Fruit fly (Drosophila melanogaster) whole organism, embryonic: Measurements from ENCODE around the gene RhoGAP93B.

ENCODE experiments used
- Antp ChIP-seq: fragments of 200-800 bp; sonication (Bioruptor generic); optimal IDR thresholded peaks from 3 replicates; lab custom pipeline; 2016; ENCODE audit warnings: missing biosample characterization, missing genetic modification characterization
- BtbVII ChIP-seq: fragments of 200-800 bp; sonication (Bioruptor generic); optimal IDR thresholded peaks from 3 replicates; lab custom pipeline; 2017; ENCODE audit warnings: missing biosample characterization, mild to moderate bottlenecking, missing genetic modification characterization
- CG10274 ChIP-seq: fragments of 200-800 bp; sonication (Bioruptor generic); optimal IDR thresholded peaks from 3 replicates; lab custom pipeline; 2017; ENCODE audit warnings: missing biosample characterization, mild to moderate bottlenecking, missing genetic modification characterization
- CG11723 ChIP-seq: fragments of 200-800 bp; sonication (Bioruptor generic); optimal IDR thresholded peaks from 2 replicates; lab custom pipeline; 2017; ENCODE audit warnings: missing biosample characterization, mild to moderate bottlenecking, missing genetic modification characterization
- CG1529 ChIP-seq: fragments of 200-800 bp; sonication (Bioruptor generic); optimal IDR thresholded peaks from 3 replicates; lab custom pipeline; 2018; ENCODE audit warnings: missing biosample characterization, missing genetic modification characterization
- CG1602 ChIP-seq: fragments of 200-800 bp; sonication (Bioruptor generic); optimal IDR thresholded peaks from 3 replicates; lab custom pipeline; 2016; ENCODE audit warnings: missing biosample characterization, missing genetic modification characterization
- CG2120 ChIP-seq: fragments of 200-800 bp; sonication (Bioruptor generic); optimal IDR thresholded peaks from 3 replicates; lab custom pipeline; 2016; ENCODE audit warnings: missing biosample characterization, missing genetic modification characterization
- CG30020 ChIP-seq: fragments of 200-800 bp; optimal IDR thresholded peaks from 2 replicates; lab custom pipeline; 2019; ENCODE audit warnings: missing biosample characterization, mild to moderate bottlenecking, missing genetic modification characterization, moderate library complexity
- CG32532 ChIP-seq: fragments of 200-800 bp; sonication (Bioruptor generic); IDR thresholded peaks from 2 replicates; pipeline ENCODE4 v1.3.6; 2022; ENCODE audit warnings: missing biosample characterization, missing genetic modification characterization
- CG34422 ChIP-seq: fragments of 200-800 bp; sonication (Bioruptor generic); IDR thresholded peaks from 3 replicates; pipeline ENCODE4 v1.3.6; 2022; ENCODE audit warnings: missing biosample characterization, missing genetic modification characterization
- CG3726 ChIP-seq: fragments of 200-800 bp; sonication (Bioruptor generic); IDR thresholded peaks from 3 replicates; pipeline ENCODE4, ENCODE4 v1.3.6; 2022; ENCODE audit warnings: missing biosample characterization, missing genetic modification characterization
- CG3847 ChIP-seq: fragments of 200-800 bp; sonication (Bioruptor generic); IDR thresholded peaks from 2 replicates; pipeline ENCODE4 v1.3.6; 2022; ENCODE audit warnings: missing biosample characterization, missing genetic modification characterization
- CG3995 ChIP-seq: fragments of 200-800 bp; sonication (Bioruptor generic); optimal IDR thresholded peaks from 3 replicates; lab custom pipeline; 2016; ENCODE audit warnings: missing biosample characterization, missing genetic modification characterization
- CG4282 ChIP-seq: fragments of 200-800 bp; sonication (Bioruptor generic); optimal IDR thresholded peaks from 2 replicates; lab custom pipeline; 2016; ENCODE audit warnings: missing biosample characterization, missing genetic modification characterization
- CG4328 ChIP-seq: fragments of 200-800 bp; sonication (Bioruptor generic); optimal IDR thresholded peaks from 3 replicates; lab custom pipeline; 2017; ENCODE audit warnings: missing biosample characterization, missing genetic modification reagents, missing genetic modification characterization
- CG5180 ChIP-seq: fragments of 200-800 bp; sonication (Bioruptor generic); optimal IDR thresholded peaks from 3 replicates; lab custom pipeline; 2017; ENCODE audit warnings: missing biosample characterization, missing genetic modification characterization, mild to moderate bottlenecking, moderate library complexity, missing genetic modification reagents
- CG5245 ChIP-seq: fragments of 200-800 bp; sonication (Bioruptor generic); optimal IDR thresholded peaks from 3 replicates; lab custom pipeline; 2016; ENCODE audit warnings: missing biosample characterization, missing genetic modification characterization
- CG7963 ChIP-seq: fragments of 200-800 bp; sonication (Bioruptor generic); IDR thresholded peaks from 3 replicates; pipeline ENCODE4 v1.3.6; 2022; ENCODE audit warnings: missing biosample characterization, missing genetic modification characterization; ENCODE audit not compliant: partially characterized antibody
- CG9797 ChIP-seq: fragments of 200-800 bp; sonication (Bioruptor generic); optimal IDR thresholded peaks from 3 replicates; lab custom pipeline; 2018; ENCODE audit warnings: missing biosample characterization, mild to moderate bottlenecking, missing genetic modification characterization
- CHES-1-like ChIP-seq: fragments of 200-800 bp; sonication (Bioruptor generic); optimal IDR thresholded peaks from 2 replicates; lab custom pipeline; 2016; ENCODE audit warnings: missing biosample characterization, missing genetic modification characterization
- CrebB ChIP-seq: fragments of 200-800 bp; sonication (Bioruptor generic); optimal IDR thresholded peaks from 3 replicates; lab custom pipeline; 2018; ENCODE audit warnings: missing biosample characterization, mild to moderate bottlenecking, missing genetic modification characterization
- Dip2 ChIP-seq: fragments of 200-800 bp; sonication (Bioruptor generic); IDR thresholded peaks from 2 replicates; pipeline ENCODE4 v1.3.6; 2022; ENCODE audit warnings: missing biosample characterization, missing genetic modification characterization
- Elba2 ChIP-seq: fragments of 200-800 bp; sonication (Bioruptor generic); optimal IDR thresholded peaks from 3 replicates; lab custom pipeline; 2016; ENCODE audit warnings: missing biosample characterization, missing genetic modification characterization
- Fer3 ChIP-seq: fragments of 200-800 bp; sonication (Bioruptor generic); optimal IDR thresholded peaks from 2 replicates; lab custom pipeline; 2018; ENCODE audit warnings: missing biosample characterization, mild to moderate bottlenecking, missing genetic modification characterization, moderate library complexity
- H15 ChIP-seq: fragments of 200-800 bp; sonication (Bioruptor generic); IDR thresholded peaks from 3 replicates; pipeline ENCODE4 v1.3.6; 2022; ENCODE audit warnings: missing biosample characterization, missing genetic modification characterization
- HLH4C ChIP-seq: fragments of 200-800 bp; sonication (Bioruptor generic); IDR thresholded peaks from 3 replicates; pipeline ENCODE4 v1.3.6; 2022; ENCODE audit warnings: missing biosample characterization, missing genetic modification characterization; ENCODE audit not compliant: partially characterized antibody
- Hmr ChIP-seq: fragments of 200-800 bp; sonication (Bioruptor generic); optimal IDR thresholded peaks from 3 replicates; lab custom pipeline; 2017; ENCODE audit warnings: mild to moderate bottlenecking, missing biosample characterization, missing genetic modification reagents, missing genetic modification characterization
- Hr51 ChIP-seq, 2 experiments: fragments of 200-800 bp; sonication (Bioruptor generic); optimal IDR thresholded peaks; 2 replicates in 1 of 2; 3 replicates in 1 of 2; lab custom pipeline; 2016 to 2018; ENCODE audit warnings: missing biosample characterization in 2 of 2, missing genetic modification characterization in 2 of 2, mild to moderate bottlenecking in 1 of 2, moderate library complexity in 1 of 2
- Lhr ChIP-seq: fragments of 200-800 bp; sonication (Bioruptor generic); optimal IDR thresholded peaks from 3 replicates; lab custom pipeline; 2017; ENCODE audit warnings: mild to moderate bottlenecking, missing biosample characterization, missing genetic modification reagents, missing genetic modification characterization
- MESR4 ChIP-seq: fragments of 200-800 bp; sonication (Bioruptor generic); optimal IDR thresholded peaks from 2 replicates; lab custom pipeline; 2018; ENCODE audit warnings: missing biosample characterization, mild to moderate bottlenecking, missing genetic modification characterization, moderate library complexity
- Opbp ChIP-seq: fragments of 200-800 bp; sonication (Bioruptor generic); IDR thresholded peaks from 3 replicates; pipeline ENCODE4 v1.3.6; 2022; ENCODE audit warnings: missing biosample characterization, missing genetic modification characterization; ENCODE audit not compliant: partially characterized antibody
- Rx ChIP-seq: fragments of 200-800 bp; sonication (Bioruptor generic); IDR thresholded peaks from 2 replicates; pipeline ENCODE4 v1.3.6; 2022; ENCODE audit warnings: missing biosample characterization, missing genetic modification characterization
- Sry-δ ChIP-seq: fragments of 200-800 bp; sonication (Bioruptor generic); optimal IDR thresholded peaks from 2 replicates; lab custom pipeline; 2016; ENCODE audit warnings: missing biosample characterization, missing genetic modification characterization
- bcd ChIP-seq: fragments of 200-800 bp; sonication (Bioruptor generic); optimal IDR thresholded peaks from 2 replicates; lab custom pipeline; 2017; ENCODE audit warnings: missing biosample characterization, mild to moderate bottlenecking, missing genetic modification characterization
- bsh ChIP-seq, 2 experiments: fragments of 200-800 bp; sonication (Bioruptor generic); optimal IDR thresholded peaks; 2 replicates each; lab custom pipeline; 2017 to 2018; ENCODE audit warnings: mild to moderate bottlenecking in 2 of 2, missing biosample characterization in 2 of 2, missing genetic modification characterization in 2 of 2, moderate library complexity in 1 of 2
- ci ChIP-seq: fragments of 200-800 bp; sonication (Bioruptor generic); IDR thresholded peaks from 3 replicates; pipeline ENCODE4 v1.3.6; 2022; ENCODE audit warnings: missing biosample characterization, missing genetic modification characterization
- insv ChIP-seq, 2 experiments: fragments of 200-800 bp; sonication (Bioruptor generic); optimal IDR thresholded peaks; 3 replicates each; lab custom pipeline; 2016 to 2018; ENCODE audit warnings: missing biosample characterization in 2 of 2, missing genetic modification characterization in 2 of 2
- kah ChIP-seq: fragments of 200-800 bp; sonication (Bioruptor generic); optimal IDR thresholded peaks from 2 replicates; lab custom pipeline; 2018; ENCODE audit warnings: missing biosample characterization, mild to moderate bottlenecking, missing genetic modification characterization
- kay ChIP-seq: fragments of 200-800 bp; sonication (Bioruptor generic); optimal IDR thresholded peaks from 2 replicates; lab custom pipeline; 2016; ENCODE audit warnings: missing biosample characterization, missing genetic modification characterization
- kni ChIP-seq: fragments of 200-800 bp; sonication (Bioruptor generic); optimal IDR thresholded peaks from 3 replicates; lab custom pipeline; 2017; ENCODE audit warnings: mild to moderate bottlenecking, missing biosample characterization, missing genetic modification reagents, missing genetic modification characterization
- lmd ChIP-seq: fragments of 200-800 bp; sonication (Bioruptor generic); IDR thresholded peaks from 2 replicates; pipeline ENCODE4 v1.3.6; 2022; ENCODE audit warnings: missing biosample characterization, missing genetic modification characterization
- mam ChIP-seq: fragments of 200-800 bp; sonication (Bioruptor generic); optimal IDR thresholded peaks from 3 replicates; lab custom pipeline; 2016; ENCODE audit warnings: missing biosample characterization, missing genetic modification characterization
- sd ChIP-seq: fragments of 200-800 bp; sonication (Bioruptor generic); optimal IDR thresholded peaks from 3 replicates; lab custom pipeline; 2018; ENCODE audit warnings: missing biosample characterization, mild to moderate bottlenecking, missing genetic modification characterization, moderate library complexity
- sna ChIP-seq: fragments of 200-800 bp; sonication (Bioruptor generic); IDR thresholded peaks from 2 replicates; pipeline ENCODE4 v1.3.6; 2022; ENCODE audit warnings: missing biosample characterization, missing genetic modification characterization; ENCODE audit not compliant: partially characterized antibody
- sob ChIP-seq: fragments of 200-800 bp; sonication (Bioruptor generic); IDR thresholded peaks from 2 replicates; pipeline ENCODE4 v1.3.6; 2022; ENCODE audit warnings: missing biosample characterization, missing genetic modification characterization
- stwl ChIP-seq: fragments of 200-800 bp; sonication (Bioruptor generic); optimal IDR thresholded peaks from 3 replicates; lab custom pipeline; 2018; ENCODE audit warnings: missing biosample characterization, mild to moderate bottlenecking, missing genetic modification characterization, moderate library complexity
- zfh1 ChIP-seq: fragments of 200-800 bp; sonication (Bioruptor generic); IDR thresholded peaks from 3 replicates; pipeline ENCODE4 v1.3.6; 2022; ENCODE audit warnings: missing biosample characterization, missing genetic modification characterization

Gene RhoGAP93B

DNA sequence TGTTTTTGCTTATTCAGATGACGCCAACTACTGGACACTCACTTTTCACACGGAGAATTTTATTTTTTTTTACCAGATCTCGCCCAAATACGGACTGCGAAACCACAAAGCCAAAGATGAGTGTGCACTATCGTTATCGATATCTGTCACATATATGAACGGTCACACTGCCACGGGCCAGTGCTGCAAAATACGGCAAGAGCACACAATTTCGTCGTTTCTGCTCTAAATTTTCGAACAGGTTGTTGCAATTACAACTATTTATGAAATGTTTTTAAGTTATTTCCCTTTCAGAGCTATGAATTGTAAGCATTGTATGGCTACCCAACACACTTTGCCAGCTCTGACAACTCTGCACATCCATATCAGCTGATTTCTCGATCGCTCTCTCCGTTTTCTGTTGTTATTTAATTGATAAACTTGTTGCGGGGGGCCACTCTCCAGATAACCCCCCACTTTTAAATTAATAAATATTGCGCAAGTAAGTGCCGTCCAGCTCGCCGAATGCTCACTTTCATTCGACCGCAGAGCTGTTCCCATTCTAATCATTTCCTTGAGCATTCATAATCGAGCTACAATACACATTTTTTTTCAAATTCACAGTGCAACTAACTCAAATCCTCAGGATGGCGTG is 29.8 kb upstream of the RhoGAP93B start, which contains the start of the genes slmb and CG5793 (continued):
- TF ChIP-seq H15 (GFP tag; lab: Robert Waterston, UW) = no peak
- TF ChIP-seq ci (GFP tag; lab: Robert Waterston, UW) = peak; percentile 56; the same call in 1 of the 3 replicates
- no peak for TF ChIP-seq CG34422
- peak; percentile 10 for TF ChIP-seq CG3995 (GFP tag; lab: Kevin White, UChicago)
- TF ChIP-seq Opbp (GFP tag; lab: Robert Waterston, UW) = peak; percentile 53; the same call in 1 of the 3 replicates
- no peak for TF ChIP-seq CrebB (tag; lab: Kevin White, UChicago)
- TF ChIP-seq CG4328 (GFP tag; lab: Kevin White, UChicago) = peak; percentile 33
- TF ChIP-seq Dip2 (GFP tag; lab: Robert Waterston, UW) = no peak
- TF ChIP-seq BtbVII (GFP tag; lab: Kevin White, UChicago) = no peak
- peak; percentile 19 for TF ChIP-seq CG5245 (GFP tag; lab: Kevin White, UChicago)
- TF ChIP-seq Fer3 (tag; lab: Kevin White, UChicago) = peak; percentile 18
- peak; percentile 41; the same call in 1 of the 3 replicates for TF ChIP-seq CG7963
- no peak for TF ChIP-seq Hmr
- TF ChIP-seq HLH4C (GFP tag; lab: Robert Waterston, UW) = peak; percentile 68
- TF ChIP-seq CG32532 (GFP tag; lab: Robert Waterston, UW) = 0 out of 2 replicates have a peak, but pooled peaks have one; percentile 47
- TF ChIP-seq insv (GFP tag; optimal IDR thresholded peaks at IDR 0.05; lab: Kevin White, UChicago) = peak in 1 of 2 experiments; percentile 4
- TF ChIP-seq bsh (GFP tag; optimal IDR thresholded peaks at IDR 0.05; lab: Kevin White, UChicago) = peak in 1 of 2 experiments; percentile 27
- TF ChIP-seq CG30020 (tag; lab: Kevin White, UChicago) = peak; percentile 50
- TF ChIP-seq zfh1 = peak; percentile 64; the same call in 2 of the 3 replicates
- peak in 1 of 2 experiments; percentile 14 for TF ChIP-seq Hr51 (GFP tag; optimal IDR thresholded peaks at IDR 0.05; lab: Kevin White, UChicago)
- TF ChIP-seq Antp = peak; percentile 60
- peak; percentile 17 for TF ChIP-seq CG11723
- TF ChIP-seq MESR4 (GFP tag; lab: Kevin White, UChicago) = peak; percentile 42
- TF ChIP-seq CG1529 (GFP tag; lab: Kevin White, UChicago) = no peak
- no peak for TF ChIP-seq CG3726
- peak; percentile 74 for TF ChIP-seq CG3847 (GFP tag; lab: Robert Waterston, UW)
- peak; percentile 53 for TF ChIP-seq bcd (GFP tag; lab: Kevin White, UChicago)
- 0 out of 2 replicates have a peak, but pooled peaks have one; percentile 45 for TF ChIP-seq sna (GFP tag; lab: Robert Waterston, UW)
- peak; percentile 45 for TF ChIP-seq kni (GFP tag; lab: Kevin White, UChicago)
- no peak for TF ChIP-seq CG5180 (GFP tag; lab: Kevin White, UChicago)
- peak; percentile 91 for TF ChIP-seq kah (GFP tag; lab: Kevin White, UChicago)
- peak; percentile 73 for TF ChIP-seq kay
- TF ChIP-seq Lhr = peak; percentile 62
- TF ChIP-seq mam (GFP tag; lab: Kevin White, UChicago) = peak; percentile 74
- TF ChIP-seq Sry-δ = peak; percentile 86
- peak; percentile 67 for TF ChIP-seq sob (GFP tag; lab: Robert Waterston, UW)
- TF ChIP-seq CG4282 (GFP tag; lab: Kevin White, UChicago) = peak; percentile 31
- TF ChIP-seq stwl (tag; lab: Kevin White, UChicago) = peak; percentile 84
- TF ChIP-seq CG9797 (GFP tag; lab: Kevin White, UChicago) = peak; percentile 92
- TF ChIP-seq CG10274 (GFP tag; lab: Kevin White, UChicago) = no peak
- peak; percentile 74 for TF ChIP-seq CHES-1-like (GFP tag; lab: Kevin White, UChicago)
- TF ChIP-seq lmd (GFP tag; lab: Robert Waterston, UW) = peak; percentile 8; the same call in 1 of the 2 replicates
- TF ChIP-seq Elba2 (GFP tag; lab: Kevin White, UChicago) = no peak
- no peak for TF ChIP-seq sd (tag; lab: Kevin White, UChicago)
- TF ChIP-seq CG1602 (GFP tag; lab: Kevin White, UChicago) = peak; percentile 12
- peak; percentile 79 for TF ChIP-seq CG2120 (GFP tag; lab: Kevin White, UChicago)
- 0 out of 2 replicates have a peak, but pooled peaks have one; percentile 8 for TF ChIP-seq Rx (GFP tag; lab: Robert Waterston, UW)
